Worm (Caenorhabditis elegans): ENCODE data around the gene F57G4.1.

F57G4.1 gene

ce11 chrV:17665906-17666305, 42.6 kb downstream of the F57G4.1 start, which contains the start of gene F59A1.11:
F59A1.11 (minus strand) TSS chrV:17666006.
- TF ChIP-seq ceh-39 (tag; optimal IDR thresholded peaks at IDR 0.05) (no peak), blmp-1 (tag; optimal IDR thresholded peaks at IDR 0.05) (no peak), lin-32 (GFP tag; optimal IDR thresholded peaks at IDR 0.05) (no peak), lsy-2 (tag; optimal IDR thresholded peaks at IDR 0.05) (no peak), nhr-237 (tag; optimal IDR thresholded peaks at IDR 0.05) (no peak), unc-62 (GFP tag; optimal IDR thresholded peaks at IDR 0.05) (no peak), unc-120 (tag; optimal IDR thresholded peaks at IDR 0.05; ENCODE audit: poor library complexity, severe bottlenecking) (no peak), drap-1 (GFP tag; optimal IDR thresholded peaks at IDR 0.05) (no peak), bed-3 (GFP tag; optimal IDR thresholded peaks at IDR 0.05) (no peak), unc-39 (tag; optimal IDR thresholded peaks at IDR 0.05) (no peak), cnd-1 (tag; optimal IDR thresholded peaks at IDR 0.05) (no peak), mls-2 (tag; optimal IDR thresholded peaks at IDR 0.05) (no peak), hlh-1 (tag; optimal IDR thresholded peaks at IDR 0.05) (no peak)

DNA sequence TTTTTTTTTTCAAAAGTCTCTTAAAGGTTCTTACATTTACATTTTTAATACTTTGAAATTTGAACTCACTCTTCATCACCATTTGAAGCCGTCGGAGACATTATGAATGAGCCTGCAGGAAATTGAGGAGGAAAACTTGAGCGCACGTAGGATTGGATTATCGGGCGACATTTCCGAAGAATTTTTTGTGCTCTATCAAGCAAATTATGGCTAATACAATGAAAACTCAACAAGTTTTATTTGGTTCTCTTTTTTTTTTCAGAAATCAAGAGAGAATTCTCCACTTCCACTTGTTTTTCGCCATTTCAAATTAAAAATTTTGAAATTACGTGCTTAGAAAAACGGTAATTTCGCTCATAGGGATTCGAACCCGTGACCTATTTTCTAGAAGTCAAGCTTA, 44.3 kb downstream of the F57G4.1 start, which contains the start of gene F59A1.12:
F59A1.12 (minus strand) TSS at position 101 of the 400 bp plus-strand sequence.
- TF ChIP-seq zip-8 (tag; optimal IDR thresholded peaks at IDR 0.05) (no peak), nhr-28 (tag; optimal IDR thresholded peaks at IDR 0.05) (no peak), ceh-83 (GFP tag; optimal IDR thresholded peaks at IDR 0.05) (no peak), ces-1 (GFP tag; optimal IDR thresholded peaks at IDR 0.05) (no peak), sptf-1 (tag; optimal IDR thresholded peaks at IDR 0.05) (no peak)

ce11 chrV:17668531-17668930, 45.2 kb downstream of the F57G4.1 start, which contains the start of gene str-89:
str-89 (plus strand) TSS chrV:17668831.
- TF ChIP-seq nhr-76 (tag; optimal IDR thresholded peaks at IDR 0.05) (no peak), ceh-43 (GFP tag; optimal IDR thresholded peaks at IDR 0.05) (no peak), nhr-28 (tag; optimal IDR thresholded peaks at IDR 0.05) (no peak), tbx-8 (GFP tag; optimal IDR thresholded peaks at IDR 0.05) (no peak), elt-3 (tag; optimal IDR thresholded peaks at IDR 0.05) (no peak), hlh-1 (tag; optimal IDR thresholded peaks at IDR 0.05) (no peak), snpc-4 (tag; optimal IDR thresholded peaks at IDR 0.05) (no peak), lin-32 (GFP tag; optimal IDR thresholded peaks at IDR 0.05) (no peak), mep-1 (tag; optimal IDR thresholded peaks at IDR 0.05) (no peak), unc-62 (GFP tag; optimal IDR thresholded peaks at IDR 0.05) (no peak), ztf-11 (tag; optimal IDR thresholded peaks at IDR 0.05) (no peak), elt-1 (tag; optimal IDR thresholded peaks at IDR 0.05; ENCODE audit: borderline replicate concordance, insufficient read depth) (no peak), sem-2 (GFP tag; optimal IDR thresholded peaks at IDR 0.05) (no peak), drap-1 (GFP tag; optimal IDR thresholded peaks at IDR 0.05) (no peak), ceh-39 (tag; optimal IDR thresholded peaks at IDR 0.05) (no peak), mab-5 (tag; optimal IDR thresholded peaks at IDR 0.05) (no peak), unc-120 (tag; optimal IDR thresholded peaks at IDR 0.05; ENCODE audit: poor library complexity, severe bottlenecking) (no peak)

DNA sequence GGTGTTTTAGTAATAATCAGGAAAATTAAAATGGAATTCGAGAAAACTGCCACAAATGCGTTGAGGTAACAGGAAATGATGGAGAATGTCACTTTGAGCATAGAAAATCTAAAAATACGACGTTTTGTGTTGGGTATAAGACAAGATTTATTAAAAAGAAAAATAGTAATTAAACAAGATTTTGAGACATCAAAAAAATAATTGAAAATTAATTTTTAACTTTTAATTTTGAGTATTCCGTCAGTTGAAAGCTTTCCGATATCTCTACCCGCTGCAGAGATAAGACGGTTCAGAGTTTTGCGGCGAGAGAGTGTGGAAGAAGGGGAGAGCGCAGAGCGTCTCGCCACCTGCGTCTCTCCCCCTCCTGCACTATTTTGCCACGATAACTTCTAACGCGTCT, 50.0 kb downstream of the F57G4.1 start, which contains the start of gene str-93:
str-93 (minus strand) TSS at position 101 of the 400 bp plus-strand sequence.
- no peak for TF ChIP-seq ztf-11 (tag; optimal IDR thresholded peaks at IDR 0.05)
- TF ChIP-seq cnd-1 (tag; optimal IDR thresholded peaks at IDR 0.05) = no peak
- no peak for TF ChIP-seq ces-1 (GFP tag; optimal IDR thresholded peaks at IDR 0.05)
- TF ChIP-seq sptf-1 (tag; optimal IDR thresholded peaks at IDR 0.05) = no peak
- TF ChIP-seq ceh-39 (tag; optimal IDR thresholded peaks at IDR 0.05) = no peak
- TF ChIP-seq unc-120 (tag; optimal IDR thresholded peaks at IDR 0.05; ENCODE audit: poor library complexity, severe bottlenecking) = no peak
- no peak for TF ChIP-seq lin-13 (tag; optimal IDR thresholded peaks at IDR 0.05)
- TF ChIP-seq snpc-4 (tag; optimal IDR thresholded peaks at IDR 0.05) = no peak
- TF ChIP-seq zip-8 (tag; optimal IDR thresholded peaks at IDR 0.05) = no peak
- TF ChIP-seq nhr-237 (tag; optimal IDR thresholded peaks at IDR 0.05) = no peak
- no peak for TF ChIP-seq tbx-8 (GFP tag; optimal IDR thresholded peaks at IDR 0.05)
- TF ChIP-seq sem-2 (GFP tag; optimal IDR thresholded peaks at IDR 0.05) = no peak
- TF ChIP-seq nhr-28 (tag; optimal IDR thresholded peaks at IDR 0.05) = no peak
- no peak for TF ChIP-seq drap-1 (GFP tag; optimal IDR thresholded peaks at IDR 0.05)
- TF ChIP-seq flh-1 (GFP tag; optimal IDR thresholded peaks at IDR 0.05) = no peak
- TF ChIP-seq ceh-83 (GFP tag; optimal IDR thresholded peaks at IDR 0.05) = no peak
- TF ChIP-seq nhr-76 (tag; optimal IDR thresholded peaks at IDR 0.05) = no peak
- no peak for TF ChIP-seq unc-62 (GFP tag; optimal IDR thresholded peaks at IDR 0.05)
- TF ChIP-seq hlh-1 (tag; optimal IDR thresholded peaks at IDR 0.05) = no peak
- no peak for TF ChIP-seq bed-3 (GFP tag; optimal IDR thresholded peaks at IDR 0.05)
